Worm (Caenorhabditis elegans) whole organism, L4 larva: Measurements from ENCODE around the gene C18F10.2.

ENCODE experiments used
- ceh-82 ChIP-seq: sonication (generic microtip); optimal IDR thresholded peaks from 2 replicates; lab custom pipeline; 2017; ENCODE audit warnings: missing biosample characterization, missing genetic modification characterization
- unc-39 ChIP-seq: sonication (generic microtip); optimal IDR thresholded peaks from 2 replicates; lab custom pipeline; 2017; ENCODE audit warnings: missing biosample characterization, missing genetic modification characterization
- unc-62 ChIP-seq, 3 experiments: fragments of 150-350 bp in 1 of 3; sonication (generic microtip); optimal IDR thresholded peaks in 2 of 3; peaks in 1 of 3; 1 replicate in 1 of 3; 2 replicates in 2 of 3; lab custom pipeline; 2014 to 2017; ENCODE audit warnings: missing biosample characterization in 3 of 3, missing genetic modification characterization in 3 of 3, missing genetic modification reagents in 3 of 3, missing genotype in 1 of 3

DNA sequence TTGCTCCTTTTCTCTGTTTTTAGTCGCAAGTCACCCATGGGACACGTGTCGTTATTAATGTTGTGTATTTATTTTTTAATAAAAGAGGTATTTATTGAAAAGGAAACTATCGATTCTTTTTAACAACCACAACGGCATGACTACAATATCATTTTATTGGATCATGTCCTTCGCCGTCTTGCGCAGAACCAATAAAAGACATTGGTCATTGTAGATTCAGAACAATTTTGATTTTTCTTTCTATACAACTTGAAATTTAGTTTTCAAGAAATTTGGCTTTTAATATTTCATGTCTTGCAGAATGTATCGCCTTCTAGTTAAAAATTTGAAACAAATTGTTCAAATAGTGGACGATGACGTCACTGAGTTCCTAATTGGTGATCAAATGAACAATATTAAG lies 21.5 kb upstream of the C18F10.2 start, which contains the start of gene amdh-1:
- TF ChIP-seq unc-62 (GFP tag; optimal IDR thresholded peaks at IDR 0.05 in 1 of 2; lab: Kevin White, UChicago): no peak
- TF ChIP-seq unc-62 (tag; optimal IDR thresholded peaks at IDR 0.05; lab: Kevin White, UChicago): no peak
- TF ChIP-seq ceh-82 (tag; lab: Kevin White, UChicago): no peak
- no peak for TF ChIP-seq unc-39
